Worm (Caenorhabditis elegans) whole organism, L4 larva: ENCODE data around the gene dpff-1.
A peak's percentile ranks its signal among the peaks of the same experiment; 100 is the strongest.

Experiments used
- F10B5.3 ChIP-seq: sonication (generic microtip); optimal IDR thresholded peaks from 2 replicates; lab custom pipeline; 2016; ENCODE audit warnings: mild to moderate bottlenecking, missing genetic modification characterization, missing compliant biosample characterization
- F26F4.8 ChIP-seq: fragments of 200-800 bp; sonication (Bioruptor generic); conservative IDR thresholded peaks from 2 replicates; pipeline ENCODE4 v1.3.6; 2022; ENCODE audit warnings: missing genetic modification characterization, missing compliant biosample characterization
- T20F7.1 ChIP-seq: fragments of 200-800 bp; sonication (Bioruptor generic); optimal IDR thresholded peaks from 2 replicates; lab custom pipeline; 2018; ENCODE audit warnings: mild to moderate bottlenecking, missing genetic modification characterization, missing compliant biosample characterization
- Y105C5A.15 ChIP-seq: fragments of 200-800 bp; sonication (Bioruptor generic); IDR thresholded peaks from 2 replicates; pipeline ENCODE4 v1.3.6; 2022; ENCODE audit warnings: missing genetic modification characterization, missing compliant biosample characterization
- ZK546.5 ChIP-seq, 2 experiments: sonication (generic microtip); optimal IDR thresholded peaks; 2 replicates each; lab custom pipeline; 2017; ENCODE audit warnings: missing biosample characterization in 2 of 2, missing genetic modification characterization in 2 of 2
- aha-1 ChIP-seq: fragments of 150-350 bp; peaks from one replicate; lab custom pipeline; 2014; ENCODE audit warnings: missing biosample characterization, missing genetic modification characterization
- ceh-32 ChIP-seq: sonication (generic microtip); optimal IDR thresholded peaks from 2 replicates; lab custom pipeline; 2016; ENCODE audit warnings: mild to moderate bottlenecking, missing genetic modification characterization, missing compliant biosample characterization; ENCODE audit not compliant: poor library complexity
- ceh-82 ChIP-seq: sonication (generic microtip); optimal IDR thresholded peaks from 2 replicates; lab custom pipeline; 2017; ENCODE audit warnings: missing biosample characterization, missing genetic modification characterization
- ces-1 ChIP-seq: fragments of 150-350 bp; sonication (generic microtip); optimal IDR thresholded peaks from 4 replicates; lab custom pipeline; 2014; ENCODE audit warnings: missing biosample characterization, missing genetic modification reagents, missing genetic modification characterization
- cey-2 ChIP-seq: sonication (generic microtip); optimal IDR thresholded peaks from 3 replicates; lab custom pipeline; 2017; ENCODE audit warnings: missing genetic modification characterization, mild to moderate bottlenecking, missing compliant biosample characterization, antibody characterized with exemption, borderline replicate concordance; ENCODE audit not compliant: insufficient read depth
- ctbp-1 ChIP-seq: fragments of 200-800 bp; sonication (Bioruptor generic); IDR thresholded peaks from 2 replicates; pipeline ENCODE4 v1.3.6; 2022; ENCODE audit warnings: missing genetic modification reagents, missing genetic modification characterization, missing compliant biosample characterization
- dmd-8 ChIP-seq: fragments of 200-800 bp; sonication (Bioruptor generic); IDR thresholded peaks from 2 replicates; pipeline ENCODE4 v1.3.6; 2022; ENCODE audit warnings: missing genetic modification characterization, missing compliant biosample characterization
- dpl-1 ChIP-seq: fragments of 150-350 bp; optimal IDR thresholded peaks from 2 replicates; lab custom pipeline; 2014; ENCODE audit warnings: missing biosample characterization, missing genetic modification reagents, missing genetic modification characterization
- egl-43 ChIP-seq: fragments of 200-800 bp; sonication (Bioruptor generic); IDR thresholded peaks from 2 replicates; pipeline ENCODE4 v1.3.6; 2022; ENCODE audit warnings: missing genetic modification reagents, missing genetic modification characterization, missing compliant biosample characterization
- fkh-10 ChIP-seq: fragments of 150-350 bp; optimal IDR thresholded peaks from 2 replicates; lab custom pipeline; 2014; ENCODE audit warnings: missing biosample characterization, missing genetic modification reagents, missing genetic modification characterization
- hlh-11 ChIP-seq: fragments of 200-800 bp; sonication (Bioruptor generic); optimal IDR thresholded peaks from 2 replicates; lab custom pipeline; 2018; ENCODE audit warnings: mild to moderate bottlenecking, missing genetic modification characterization, missing compliant biosample characterization
- hmg-1.1 ChIP-seq: fragments of 200-800 bp; sonication (Bioruptor generic); IDR thresholded peaks from 2 replicates; pipeline ENCODE4 v1.3.6; 2022; ENCODE audit warnings: missing genetic modification reagents, missing genetic modification characterization, missing compliant biosample characterization
- lin-13 ChIP-seq: fragments of 150-350 bp; optimal IDR thresholded peaks from 2 replicates; lab custom pipeline; 2014; ENCODE audit warnings: missing biosample characterization, missing genetic modification reagents, missing genetic modification characterization
- lin-15B ChIP-seq: fragments of 150-350 bp; sonication (generic microtip); optimal IDR thresholded peaks from 3 replicates; lab custom pipeline; 2014; ENCODE audit warnings: missing biosample characterization, missing genetic modification characterization
- lin-38 ChIP-seq: fragments of 200-800 bp; sonication (Bioruptor generic); IDR thresholded peaks from 2 replicates; pipeline ENCODE4 v1.3.6; 2022; ENCODE audit warnings: missing genetic modification reagents, missing genetic modification characterization, missing compliant biosample characterization
- lin-39 ChIP-seq: fragments of 150-350 bp; optimal IDR thresholded peaks from 2 replicates; lab custom pipeline; 2014; ENCODE audit warnings: missing biosample characterization, missing genetic modification reagents, missing genetic modification characterization
- lir-3 ChIP-seq: sonication (generic microtip); optimal IDR thresholded peaks from 2 replicates; lab custom pipeline; 2016; ENCODE audit warnings: mild to moderate bottlenecking, missing genetic modification characterization, missing compliant biosample characterization
- madf-5 ChIP-seq, 2 experiments: fragments of 200-800 bp; sonication (Bioruptor generic); IDR thresholded peaks; 2 replicates each; pipeline ENCODE4 v1.3.6; 2022; ENCODE audit warnings: missing compliant biosample characterization in 2 of 2, missing genetic modification characterization in 2 of 2
- mdt-29 ChIP-seq: fragments of 200-800 bp; sonication (Bioruptor generic); IDR thresholded peaks from 2 replicates; pipeline ENCODE4 v1.3.6; 2022; ENCODE audit warnings: missing genetic modification reagents, missing genetic modification characterization, missing compliant biosample characterization
- mxl-3 ChIP-seq: fragments of 200-800 bp; sonication (Bioruptor generic); optimal IDR thresholded peaks from 2 replicates; lab custom pipeline; 2018; ENCODE audit warnings: mild to moderate bottlenecking, missing genetic modification characterization, missing compliant biosample characterization
- nhr-10 ChIP-seq: fragments of 150-350 bp; optimal IDR thresholded peaks from 2 replicates; lab custom pipeline; 2014; ENCODE audit warnings: missing biosample characterization, missing genetic modification characterization
- nhr-11 ChIP-seq: fragments of 150-350 bp; optimal IDR thresholded peaks from 2 replicates; lab custom pipeline; 2014; ENCODE audit warnings: missing biosample characterization, missing genetic modification characterization
- nhr-25 ChIP-seq: sonication (generic microtip); optimal IDR thresholded peaks from 2 replicates; lab custom pipeline; 2017; ENCODE audit warnings: missing genetic modification characterization, mild to moderate bottlenecking, missing compliant biosample characterization, antibody characterized with exemption, moderate library complexity, borderline replicate concordance; ENCODE audit not compliant: insufficient read depth
- nhr-42 ChIP-seq: fragments of 200-800 bp; sonication (Bioruptor generic); IDR thresholded peaks from 2 replicates; pipeline ENCODE4 v1.3.6; 2022; ENCODE audit warnings: missing genetic modification characterization, missing compliant biosample characterization
- nhr-77 ChIP-seq: fragments of 150-350 bp; optimal IDR thresholded peaks from 2 replicates; lab custom pipeline; 2014; ENCODE audit warnings: missing biosample characterization, missing genetic modification characterization
- pha-4 ChIP-seq, 2 experiments: fragments of 150-350 bp in 1 of 2; fragments of 200-800 bp in 1 of 2; sonication (Bioruptor generic) in 1 of 2; IDR thresholded peaks in 1 of 2; optimal IDR thresholded peaks in 1 of 2; 2 replicates each; pipeline versions ENCODE4 v1.3.6 to Lab custom; 2014 to 2022; ENCODE audit warnings: missing genetic modification characterization in 2 of 2, missing genetic modification reagents in 2 of 2, missing biosample characterization in 1 of 2, missing compliant biosample characterization in 1 of 2
- pqm-1 ChIP-seq: sonication (generic microtip); optimal IDR thresholded peaks from 2 replicates; lab custom pipeline; 2017; ENCODE audit warnings: missing biosample characterization, missing genetic modification characterization
- sdz-12 ChIP-seq: fragments of 200-800 bp; sonication (Bioruptor generic); optimal IDR thresholded peaks from 2 replicates; lab custom pipeline; 2018; ENCODE audit warnings: mild to moderate bottlenecking, missing genetic modification characterization, missing compliant biosample characterization
- set-16 ChIP-seq: fragments of 200-800 bp; sonication (Bioruptor generic); IDR thresholded peaks from 2 replicates; pipeline ENCODE4 v1.3.6; 2022; ENCODE audit warnings: missing genetic modification reagents, missing genetic modification characterization, missing compliant biosample characterization
- spr-1 ChIP-seq: sonication (generic microtip); optimal IDR thresholded peaks from 2 replicates; lab custom pipeline; 2016; ENCODE audit warnings: mild to moderate bottlenecking, missing genetic modification characterization, missing compliant biosample characterization
- tag-97 ChIP-seq: fragments of 200-800 bp; sonication (Bioruptor generic); IDR thresholded peaks from 2 replicates; pipeline ENCODE4 v1.3.6; 2022; ENCODE audit warnings: missing genetic modification characterization, missing compliant biosample characterization
- tra-1 ChIP-seq: fragments of 200-800 bp; sonication (Bioruptor generic); IDR thresholded peaks from 2 replicates; pipeline ENCODE4 v1.3.6; 2022; ENCODE audit warnings: missing genetic modification reagents, missing genetic modification characterization, missing compliant biosample characterization
- unc-39 ChIP-seq: sonication (generic microtip); optimal IDR thresholded peaks from 2 replicates; lab custom pipeline; 2017; ENCODE audit warnings: missing biosample characterization, missing genetic modification characterization
- vab-7 ChIP-seq: fragments of 200-800 bp; sonication (Bioruptor generic); IDR thresholded peaks from 2 replicates; pipeline ENCODE4 v1.3.6; 2022; ENCODE audit warnings: missing genetic modification reagents, missing genetic modification characterization, missing compliant biosample characterization
- ztf-11 ChIP-seq: fragments of 150-350 bp; optimal IDR thresholded peaks from 2 replicates; lab custom pipeline; 2014; ENCODE audit warnings: missing biosample characterization, missing genetic modification characterization

The dpff-1 gene

DNA sequence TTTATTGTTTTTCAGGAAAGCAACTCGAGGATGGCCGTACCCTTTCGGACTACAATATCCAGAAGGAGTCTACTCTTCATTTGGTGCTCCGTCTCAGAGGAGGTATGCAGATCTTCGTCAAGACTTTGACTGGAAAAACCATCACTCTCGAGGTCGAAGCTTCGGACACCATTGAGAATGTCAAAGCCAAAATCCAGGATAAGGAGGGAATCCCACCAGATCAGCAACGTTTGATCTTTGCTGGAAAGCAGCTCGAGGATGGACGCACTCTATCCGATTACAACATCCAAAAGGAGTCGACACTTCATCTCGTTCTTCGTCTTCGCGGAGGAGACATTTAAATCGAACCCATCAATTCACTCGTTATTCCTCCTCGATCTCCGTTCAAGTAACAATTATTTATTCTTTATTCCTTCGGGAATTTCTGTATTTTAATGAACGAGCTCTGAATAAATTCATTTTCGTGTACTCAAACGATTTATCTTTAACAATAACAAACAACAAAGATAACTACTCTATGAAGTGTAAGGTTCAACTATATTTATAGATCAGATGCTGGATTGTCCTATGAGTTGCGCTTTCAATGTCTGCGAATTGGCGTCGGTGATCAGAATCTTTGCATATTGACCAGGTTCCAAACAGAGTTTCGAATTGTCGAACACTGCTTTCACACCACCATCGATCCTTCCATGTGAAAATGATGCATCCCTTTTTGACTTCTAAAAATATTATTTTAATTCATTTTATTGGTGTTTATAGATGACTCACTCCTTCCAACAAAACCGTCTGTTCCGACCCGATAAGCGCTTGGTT is 37.4 kb upstream of the dpff-1 start (continued):
- TF ChIP-seq aha-1 (peak; percentile 87), hlh-11 (tag; lab: Kevin White, UChicago) (peak; percentile 61), F26F4.8 (GFP tag; lab: Robert Waterston, UW) (no peak), nhr-11 (no peak), mdt-29 (peak; percentile 62), unc-39 (tag; lab: Kevin White, UChicago) (no peak), ztf-11 (no peak), tag-97 (no peak), nhr-77 (peak; percentile 96), dmd-8 (GFP tag; lab: Robert Waterston, UW) (no peak), nhr-10 (peak; percentile 79), egl-43 (GFP tag; lab: Robert Waterston, UW) (no peak), F10B5.3 (tag; lab: Kevin White, UChicago) (peak; percentile 66), T20F7.1 (GFP tag; lab: Kevin White, UChicago) (peak; percentile 79), lin-39 (tag; lab: Kevin White, UChicago) (no peak), spr-1 (tag; lab: Kevin White, UChicago) (peak; percentile 46), fkh-10 (GFP tag; lab: Kevin White, UChicago) (no peak), ces-1 (GFP tag; lab: Kevin White, UChicago) (no peak), lin-38 (GFP tag; lab: Robert Waterston, UW) (peak; percentile 70), lin-13 (peak; percentile 79), nhr-42 (GFP tag; lab: Robert Waterston, UW) (peak; percentile 67), mxl-3 (GFP tag; lab: Kevin White, UChicago) (peak; percentile 29), pqm-1 (tag; lab: Kevin White, UChicago) (no peak), nhr-25 (tag; lab: Kevin White, UChicago) (no peak), cey-2 (tag; lab: Kevin White, UChicago) (peak; percentile 42), sdz-12 (GFP tag; lab: Kevin White, UChicago) (no peak), ceh-32 (tag; lab: Kevin White, UChicago) (no peak), dpl-1 (peak; percentile 2), vab-7 (GFP tag; lab: Robert Waterston, UW) (0 out of 2 replicates have a peak, but pooled peaks have one; percentile 12), ceh-82 (tag; lab: Kevin White, UChicago) (no peak)

- TF ChIP-seq tra-1 (GFP tag; lab: Robert Waterston, UW) (no peak), egl-43 (GFP tag; lab: Robert Waterston, UW) (peak; percentile 52; the same call in 1 of the 2 replicates), ctbp-1 (GFP tag; lab: Robert Waterston, UW) (0 out of 2 replicates have a peak, but pooled peaks have one; percentile 6), T20F7.1 (GFP tag; lab: Kevin White, UChicago) (no peak), hmg-1.1 (0 out of 2 replicates have a peak, but pooled peaks have one; percentile 13), set-16 (GFP tag; lab: Robert Waterston, UW) (0 out of 2 replicates have a peak, but pooled peaks have one; percentile 10), ceh-32 (tag; lab: Kevin White, UChicago) (no peak), lin-15B (tag; lab: Kevin White, UChicago) (no peak), Y105C5A.15 (no peak), madf-5 (GFP tag; IDR thresholded peaks at IDR 0.05; lab: Robert Waterston, UW) (no peak), ZK546.5 (tag; optimal IDR thresholded peaks at IDR 0.05; lab: Kevin White, UChicago) (no peak), pha-4 (GFP tag; IDR thresholded peaks at IDR 0.05; lab: Robert Waterston, UW) (peak; percentile 5; the same call in 1 of the 2 replicates), pha-4 (tag; optimal IDR thresholded peaks at IDR 0.05; lab: Kevin White, UChicago) (no peak), lir-3 (tag; lab: Kevin White, UChicago) (no peak)
Observed at ce11 chrIII:5942104-5942503, 36.0 kb upstream of the dpff-1 start.
